Worm (Caenorhabditis elegans) whole organism, mixed stage, embryonic: Measurements from ENCODE around the gene zig-10.

Experiments used
- M03D4.4 ChIP-seq: sonication (generic microtip); optimal IDR thresholded peaks from 2 replicates; lab custom pipeline; 2017; ENCODE audit warnings: mild to moderate bottlenecking, missing genetic modification characterization, missing compliant biosample characterization
- bed-3 ChIP-seq: fragments of 200-800 bp; sonication (Bioruptor generic); optimal IDR thresholded peaks from 3 replicates; lab custom pipeline; 2018; ENCODE audit warnings: mild to moderate bottlenecking, missing genetic modification characterization, moderate library complexity, missing compliant biosample characterization
- blmp-1 ChIP-seq: fragments of 150-350 bp; optimal IDR thresholded peaks from 2 replicates; lab custom pipeline; 2014; ENCODE audit warnings: missing biosample characterization, missing genetic modification characterization
- ceh-39 ChIP-seq: fragments of 150-350 bp; optimal IDR thresholded peaks from 2 replicates; lab custom pipeline; 2014; ENCODE audit warnings: missing biosample characterization, missing genetic modification characterization
- ceh-43 ChIP-seq: fragments of 200-800 bp; sonication (Bioruptor generic); optimal IDR thresholded peaks from 2 replicates; lab custom pipeline; 2018; ENCODE audit warnings: mild to moderate bottlenecking, missing genetic modification characterization, moderate library complexity, missing compliant biosample characterization
- ceh-83 ChIP-seq: fragments of 200-800 bp; sonication (Bioruptor generic); optimal IDR thresholded peaks from 2 replicates; lab custom pipeline; 2018; ENCODE audit warnings: mild to moderate bottlenecking, missing genetic modification characterization, missing compliant biosample characterization
- ces-1 ChIP-seq: fragments of 150-350 bp; optimal IDR thresholded peaks from 2 replicates; lab custom pipeline; 2014; ENCODE audit warnings: missing biosample characterization, missing genetic modification reagents, missing genetic modification characterization
- cnd-1 ChIP-seq: fragments of 200-800 bp; sonication (Bioruptor generic); optimal IDR thresholded peaks from 2 replicates; lab custom pipeline; 2018; ENCODE audit warnings: mild to moderate bottlenecking, missing genetic modification characterization, missing compliant biosample characterization
- elt-1 ChIP-seq: sonication (generic microtip); optimal IDR thresholded peaks from 2 replicates; lab custom pipeline; 2017; ENCODE audit warnings: missing genetic modification characterization, mild to moderate bottlenecking, missing compliant biosample characterization, antibody characterized with exemption, moderate library complexity, borderline replicate concordance; ENCODE audit not compliant: insufficient read depth
- elt-3 ChIP-seq: fragments of 150-350 bp; optimal IDR thresholded peaks from 2 replicates; lab custom pipeline; 2014; ENCODE audit warnings: missing biosample characterization, missing genetic modification characterization
- flh-1 ChIP-seq: fragments of 200-800 bp; sonication (Bioruptor generic); optimal IDR thresholded peaks from 2 replicates; lab custom pipeline; 2018; ENCODE audit warnings: mild to moderate bottlenecking, missing genetic modification characterization, moderate library complexity, missing compliant biosample characterization
- ham-2 ChIP-seq: fragments of 200-800 bp; sonication (Bioruptor generic); optimal IDR thresholded peaks from 2 replicates; lab custom pipeline; 2018; ENCODE audit warnings: mild to moderate bottlenecking, missing genetic modification characterization, missing compliant biosample characterization
- hlh-1 ChIP-seq: fragments of 150-350 bp; optimal IDR thresholded peaks from 2 replicates; lab custom pipeline; 2014; ENCODE audit warnings: missing biosample characterization, missing genetic modification reagents, missing genetic modification characterization
- lin-13 ChIP-seq: fragments of 150-350 bp; optimal IDR thresholded peaks from 2 replicates; lab custom pipeline; 2014; ENCODE audit warnings: missing biosample characterization, missing genetic modification characterization
- lin-32 ChIP-seq: fragments of 200-800 bp; sonication (Bioruptor generic); optimal IDR thresholded peaks from 2 replicates; lab custom pipeline; 2018; ENCODE audit warnings: mild to moderate bottlenecking, missing genetic modification characterization, missing compliant biosample characterization
- lsy-2 ChIP-seq: fragments of 150-350 bp; optimal IDR thresholded peaks from 2 replicates; lab custom pipeline; 2014; ENCODE audit warnings: missing biosample characterization, missing genetic modification characterization
- mab-5 ChIP-seq: fragments of 150-350 bp; optimal IDR thresholded peaks from 2 replicates; lab custom pipeline; 2014; ENCODE audit warnings: missing biosample characterization, missing genetic modification characterization
- mep-1 ChIP-seq: fragments of 150-350 bp; optimal IDR thresholded peaks from 2 replicates; lab custom pipeline; 2017; ENCODE audit warnings: missing biosample characterization, missing genetic modification reagents, missing genetic modification characterization, inconsistent platforms
- mls-2 ChIP-seq: sonication (generic microtip); optimal IDR thresholded peaks from 2 replicates; lab custom pipeline; 2016; ENCODE audit warnings: mild to moderate bottlenecking, missing genetic modification characterization, moderate library complexity, missing compliant biosample characterization
- nhr-12 ChIP-seq: fragments of 150-350 bp; optimal IDR thresholded peaks from 2 replicates; lab custom pipeline; 2014; ENCODE audit warnings: missing biosample characterization, missing genetic modification characterization
- nhr-2 ChIP-seq: fragments of 150-350 bp; optimal IDR thresholded peaks from 2 replicates; lab custom pipeline; 2014; ENCODE audit warnings: missing biosample characterization, missing genetic modification characterization
- nhr-237 ChIP-seq: fragments of 150-350 bp; optimal IDR thresholded peaks from 2 replicates; lab custom pipeline; 2014; ENCODE audit warnings: missing biosample characterization, missing genetic modification characterization
- nhr-28 ChIP-seq: fragments of 150-350 bp; optimal IDR thresholded peaks from 2 replicates; lab custom pipeline; 2014; ENCODE audit warnings: missing biosample characterization, missing genetic modification characterization
- nhr-76 ChIP-seq: sonication (generic microtip); optimal IDR thresholded peaks from 2 replicates; lab custom pipeline; 2017; ENCODE audit warnings: missing biosample characterization, missing genetic modification characterization
- pha-4 ChIP-seq: fragments of 150-350 bp; optimal IDR thresholded peaks from 2 replicates; lab custom pipeline; 2018; ENCODE audit warnings: missing biosample characterization, missing genetic modification reagents, missing genetic modification characterization
- sem-2 ChIP-seq: fragments of 200-800 bp; sonication (Bioruptor generic); optimal IDR thresholded peaks from 2 replicates; lab custom pipeline; 2018; ENCODE audit warnings: mild to moderate bottlenecking, missing genetic modification characterization, missing compliant biosample characterization
- snpc-4 ChIP-seq: fragments of 150-350 bp; optimal IDR thresholded peaks from 2 replicates; lab custom pipeline; 2014; ENCODE audit warnings: missing biosample characterization, missing genetic modification characterization
- sptf-1 ChIP-seq: sonication (generic microtip); optimal IDR thresholded peaks from 2 replicates; lab custom pipeline; 2017; ENCODE audit warnings: mild to moderate bottlenecking, missing genetic modification characterization, moderate library complexity, missing compliant biosample characterization
- tbx-8 ChIP-seq: fragments of 200-800 bp; sonication (Bioruptor generic); optimal IDR thresholded peaks from 2 replicates; lab custom pipeline; 2018; ENCODE audit warnings: mild to moderate bottlenecking, missing genetic modification characterization, moderate library complexity, missing compliant biosample characterization
- unc-120 ChIP-seq: sonication (generic microtip); optimal IDR thresholded peaks from 2 replicates; lab custom pipeline; 2017; ENCODE audit warnings: missing genetic modification characterization, missing compliant biosample characterization; ENCODE audit not compliant: poor library complexity, severe bottlenecking
- unc-39 ChIP-seq: fragments of 150-350 bp; optimal IDR thresholded peaks from 2 replicates; lab custom pipeline; 2014; ENCODE audit warnings: missing biosample characterization, missing genetic modification characterization
- unc-62 ChIP-seq: fragments of 150-350 bp; optimal IDR thresholded peaks from 2 replicates; lab custom pipeline; 2014; ENCODE audit warnings: missing biosample characterization, missing genetic modification reagents, missing genetic modification characterization

Gene zig-10

ce11 chrII:6425993-6426392, 27.5 kb downstream of the zig-10 start, which contains the start of gene col-75:
col-75 (plus strand) TSS chrII:6426293.
- TF ChIP-seq mep-1 (no peak), hlh-1 (tag; lab: Kevin White, UChicago) (no peak), M03D4.4 (tag; lab: Kevin White, UChicago) (no peak)

ce11 chrII:6436845-6437244, 38.3 kb downstream of the zig-10 start:
- TF ChIP-seq nhr-2 (tag; lab: Kevin White, UChicago) (peak; percentile 95), M03D4.4 (tag; lab: Kevin White, UChicago) (no peak), sem-2 (no peak)

ce11 chrII:6441128-6441527, 42.6 kb downstream of the zig-10 start, which contains the start of gene cutl-16:
cutl-16 (plus strand) TSS chrII:6441428.
- TF ChIP-seq ceh-83 (GFP tag; lab: Kevin White, UChicago) (no peak), flh-1 (GFP tag; lab: Kevin White, UChicago) (no peak), nhr-28 (tag; lab: Kevin White, UChicago) (no peak), mls-2 (tag; lab: Kevin White, UChicago) (peak; percentile 23), sptf-1 (tag; lab: Kevin White, UChicago) (peak; percentile 22), ces-1 (GFP tag; lab: Kevin White, UChicago) (no peak), ham-2 (GFP tag; lab: Kevin White, UChicago) (peak; percentile 8)

DNA sequence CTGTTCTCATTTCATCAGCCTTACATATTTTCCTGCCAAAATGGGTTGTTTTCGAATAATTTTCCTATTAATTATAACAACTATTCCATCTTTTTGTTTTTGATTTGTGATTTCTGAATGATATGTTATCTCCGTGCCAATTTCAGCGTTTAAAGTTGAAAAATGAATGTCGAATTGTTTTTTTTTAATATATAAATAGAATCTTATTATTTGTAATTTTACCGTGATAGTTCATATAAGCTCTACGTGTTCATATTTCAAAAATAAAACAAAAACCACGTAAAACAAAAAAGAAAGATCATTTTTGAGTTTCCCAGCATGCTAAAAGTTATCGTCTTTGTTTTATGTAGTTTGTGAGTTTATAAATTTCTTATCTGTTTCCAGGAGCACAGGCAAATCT, 45.2 kb downstream of the zig-10 start, which contains the start of gene K06A1.2:
Gene K06A1.2 (plus strand): TSS at position 301 of the 400 bp plus-strand sequence.
- TF ChIP-seq bed-3 (no peak), snpc-4 (tag; lab: Kevin White, UChicago) (no peak), unc-62 (no peak), lsy-2 (no peak), unc-120 (tag; lab: Kevin White, UChicago) (no peak), mls-2 (tag; lab: Kevin White, UChicago) (no peak), ceh-43 (no peak), ceh-83 (GFP tag; lab: Kevin White, UChicago) (no peak), nhr-12 (tag; lab: Kevin White, UChicago) (no peak), flh-1 (GFP tag; lab: Kevin White, UChicago) (no peak), pha-4 (tag; lab: Kevin White, UChicago) (no peak), mab-5 (tag; lab: Kevin White, UChicago) (no peak), sem-2 (no peak), ces-1 (GFP tag; lab: Kevin White, UChicago) (no peak), unc-39 (tag; lab: Kevin White, UChicago) (no peak), ham-2 (GFP tag; lab: Kevin White, UChicago) (no peak), lin-32 (GFP tag; lab: Kevin White, UChicago) (no peak), blmp-1 (tag; lab: Kevin White, UChicago) (no peak), nhr-28 (tag; lab: Kevin White, UChicago) (no peak)

ce11 chrII:6448189-6448588, 49.7 kb downstream of the zig-10 start:
- TF ChIP-seq mep-1 (no peak), M03D4.4 (tag; lab: Kevin White, UChicago) (no peak), elt-1 (no peak), cnd-1 (no peak), bed-3 (no peak), nhr-2 (tag; lab: Kevin White, UChicago) (no peak), pha-4 (tag; lab: Kevin White, UChicago) (no peak), ceh-39 (no peak), hlh-1 (tag; lab: Kevin White, UChicago) (no peak), unc-62 (no peak), unc-120 (tag; lab: Kevin White, UChicago) (no peak), lin-13 (tag; lab: Kevin White, UChicago) (no peak), tbx-8 (GFP tag; lab: Kevin White, UChicago) (no peak), elt-3 (tag; lab: Kevin White, UChicago) (no peak), lsy-2 (no peak), nhr-237 (no peak), ceh-43 (no peak), nhr-76 (tag; lab: Kevin White, UChicago) (no peak), ham-2 (GFP tag; lab: Kevin White, UChicago) (no peak), sptf-1 (tag; lab: Kevin White, UChicago) (no peak)
